Worm (Caenorhabditis elegans): Measurements from ENCODE around the gene abu-4.

DNA sequence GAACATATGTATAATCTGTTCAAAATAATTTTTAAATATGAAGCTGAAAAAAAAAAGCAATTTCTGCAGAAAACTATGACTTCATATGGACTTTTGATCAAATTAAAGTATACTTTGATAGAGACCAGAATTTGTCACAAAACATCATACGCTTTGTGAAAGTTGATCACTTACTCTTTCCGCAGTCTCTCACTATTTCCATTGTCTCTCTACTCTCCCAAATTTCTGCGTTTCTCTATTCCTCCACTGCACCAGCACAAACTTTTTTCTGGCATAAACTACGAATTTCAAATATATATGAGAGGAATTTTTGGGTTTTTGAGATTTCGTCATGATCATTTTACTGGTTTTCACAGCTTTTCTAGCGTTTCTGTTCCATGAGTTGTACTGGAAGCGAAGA, 38.8 kb upstream of the abu-4 start, which contains the start of gene cyp-33C4:
- no peak for TF ChIP-seq elt-1 (tag; optimal IDR thresholded peaks at IDR 0.05; ENCODE audit: borderline replicate concordance, insufficient read depth)
- TF ChIP-seq lin-13 (tag; optimal IDR thresholded peaks at IDR 0.05) = no peak
- no peak for TF ChIP-seq nhr-2 (tag; optimal IDR thresholded peaks at IDR 0.05)
- no peak for TF ChIP-seq nhr-237 (tag; optimal IDR thresholded peaks at IDR 0.05)
- no peak for TF ChIP-seq ztf-11 (tag; optimal IDR thresholded peaks at IDR 0.05)
- TF ChIP-seq mep-1 (tag; optimal IDR thresholded peaks at IDR 0.05) = no peak
- no peak for TF ChIP-seq flh-1 (GFP tag; optimal IDR thresholded peaks at IDR 0.05)
